Fruit fly (Drosophila melanogaster): Measurements from ENCODE around the gene PNUTS.
A peak's percentile ranks its signal among the peaks of the same experiment; 100 is the strongest.

The PNUTS gene

DNA sequence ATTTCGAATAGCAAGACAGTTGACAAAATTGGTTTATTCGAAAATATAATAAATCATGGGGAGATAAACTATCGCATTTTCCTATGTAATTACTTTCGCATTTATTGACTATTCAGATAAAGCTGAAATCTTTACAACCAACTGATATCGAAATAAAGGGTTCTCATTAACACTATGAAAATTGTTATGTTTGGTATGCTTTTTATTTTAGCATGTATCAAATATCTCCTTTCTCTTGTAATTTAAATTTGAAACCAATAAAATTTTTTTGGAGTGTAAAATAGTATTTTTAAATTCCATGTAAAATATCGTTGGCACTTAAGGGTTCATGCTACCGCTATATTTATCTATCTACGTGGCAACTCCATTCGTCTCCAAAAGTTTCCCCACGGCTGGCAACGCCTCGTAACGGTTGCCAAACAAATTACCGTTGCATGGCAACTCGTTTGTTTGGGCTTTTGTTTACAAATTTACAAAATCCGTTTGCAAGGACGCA is 15.2 kb upstream of the PNUTS start, which contains the start of gene CG13949 (continued):
- TF ChIP-seq sens (GFP tag) (peak; percentile 94), CG1024 (GFP tag; IDR thresholded peaks at IDR 0.05) (no peak), twi (tag; optimal IDR thresholded peaks at IDR 0.05) (peak; percentile 19), Ets65A (GFP tag) (peak; percentile 89), amos (GFP tag; IDR thresholded peaks at IDR 0.05; ENCODE audit: partially characterized antibody) (peak; percentile 56), Trl (optimal IDR thresholded peaks at IDR 0.05) (no peak), Trl (GFP tag; optimal IDR thresholded peaks at IDR 0.05) (peak; percentile 60), CG13287 (GFP tag; IDR thresholded peaks at IDR 0.05; ENCODE audit: partially characterized antibody) (peak; percentile 66), CG32532 (GFP tag; IDR thresholded peaks at IDR 0.05) (peak; percentile 87), Hey (tag; optimal IDR thresholded peaks at IDR 0.05) (no peak), Rfx (GFP tag; IDR thresholded peaks at IDR 0.05) (peak; percentile 93), Sry-δ (GFP tag; optimal IDR thresholded peaks at IDR 0.05) (peak; percentile 48), zfh1 (GFP tag; IDR thresholded peaks at IDR 0.05) (peak; percentile 77; the same call in 2 of the 3 replicates), Stat92E (GFP tag; optimal IDR thresholded peaks at IDR 0.05) (no peak), CG17186 (GFP tag; optimal IDR thresholded peaks at IDR 0.05) (no peak), CG4854 (GFP tag; optimal IDR thresholded peaks at IDR 0.05) (peak; percentile 47), CG17359 (tag; optimal IDR thresholded peaks at IDR 0.05) (peak; percentile 62), CG8290 (GFP tag; optimal IDR thresholded peaks at IDR 0.05) (peak; percentile 49), CG8290 (tag; optimal IDR thresholded peaks at IDR 0.05) (peak in 1 of 2 experiments; percentile 80), Bteb2 (GFP tag; optimal IDR thresholded peaks at IDR 0.05) (peak; percentile 75), ssp (GFP tag; IDR thresholded peaks at IDR 0.05) (peak; percentile 47), NC2β (GFP tag; optimal IDR thresholded peaks at IDR 0.05) (peak; percentile 41), NK7.1 (GFP tag; optimal IDR thresholded peaks at IDR 0.05) (peak; percentile 22), CG3163 (GFP tag; optimal IDR thresholded peaks at IDR 0.05) (peak; percentile 39), Dfd (GFP tag; optimal IDR thresholded peaks at IDR 0.05) (no peak), CG11398 (GFP tag; optimal IDR thresholded peaks at IDR 0.05) (peak; percentile 54), kay (GFP tag; optimal IDR thresholded peaks at IDR 0.05) (peak; percentile 39), Vsx1 (GFP tag; optimal IDR thresholded peaks at IDR 0.05) (no peak), CG3847 (GFP tag; IDR thresholded peaks at IDR 0.05) (peak; percentile 92), CHES-1-like (GFP tag; optimal IDR thresholded peaks at IDR 0.05) (peak; percentile 33), CG6791 (GFP tag; IDR thresholded peaks at IDR 0.05; ENCODE audit: partially characterized antibody) (peak; percentile 65; the same call in 2 of the 3 replicates), Adf1 (GFP tag; IDR thresholded peaks at IDR 0.05) (no peak), CG6654 (GFP tag; optimal IDR thresholded peaks at IDR 0.05) (no peak), CG7963 (GFP tag; IDR thresholded peaks at IDR 0.05; ENCODE audit: partially characterized antibody) (no peak), CG18011 (GFP tag; optimal IDR thresholded peaks at IDR 0.05) (peak; percentile 35), fd3F (GFP tag; optimal IDR thresholded peaks at IDR 0.05) (peak; percentile 38), scrt (GFP tag; optimal IDR thresholded peaks at IDR 0.05) (peak; percentile 32), TFAM (GFP tag; optimal IDR thresholded peaks at IDR 0.05) (no peak), CG2120 (GFP tag; optimal IDR thresholded peaks at IDR 0.05) (peak; percentile 81), crc (GFP tag; optimal IDR thresholded peaks at IDR 0.05) (no peak), CG17612 (GFP tag; IDR thresholded peaks at IDR 0.05) (no peak), CG15269 (tag; optimal IDR thresholded peaks at IDR 0.05) (peak; percentile 72), CG11085 (GFP tag; IDR thresholded peaks at IDR 0.05) (peak; percentile 63), CG5953 (GFP tag; IDR thresholded peaks at IDR 0.05) (0 out of 2 replicates have a peak, but pooled peaks have one; percentile 40), fu2 (GFP tag; optimal IDR thresholded peaks at IDR 0.05) (peak; percentile 45), CG4424 (GFP tag; optimal IDR thresholded peaks at IDR 0.05) (peak; percentile 44), CG1792 (GFP tag; optimal IDR thresholded peaks at IDR 0.05) (peak; percentile 47), Xbp1 (GFP tag; optimal IDR thresholded peaks at IDR 0.05) (peak; percentile 65), gt (GFP tag; IDR thresholded peaks at IDR 0.05) (no peak), zen (tag; optimal IDR thresholded peaks at IDR 0.05) (peak; percentile 24), CG8924 (tag; optimal IDR thresholded peaks at IDR 0.05) (peak; percentile 53), CG17829 (tag; optimal IDR thresholded peaks at IDR 0.05) (peak; percentile 66)

Data from whole organism, embryonic.